Fruit fly (Drosophila melanogaster): ENCODE results near the gene CG14340.

dm6 chr2L:1064544-1064943 lies 48.2 kb upstream of the CG14340 start:
- TF ChIP-seq psq (GFP tag; optimal IDR thresholded peaks at IDR 0.05) (no peak), h (GFP tag; optimal IDR thresholded peaks at IDR 0.05) (no peak), jim (GFP tag; optimal IDR thresholded peaks at IDR 0.05) (no peak), ey (GFP tag; optimal IDR thresholded peaks at IDR 0.05) (no peak), Hr78 (GFP tag; optimal IDR thresholded peaks at IDR 0.05) (no peak), CG32264 (GFP tag; optimal IDR thresholded peaks at IDR 0.05) (no peak), pan (optimal IDR thresholded peaks at IDR 0.05) (no peak), Abd-B (GFP tag; optimal IDR thresholded peaks at IDR 0.05) (no peak), OdsH (GFP tag; optimal IDR thresholded peaks at IDR 0.05) (no peak), HLH106 (tag; optimal IDR thresholded peaks at IDR 0.05) (no peak), Dfd (GFP tag; optimal IDR thresholded peaks at IDR 0.05) (no peak)
